Fruit fly (Drosophila melanogaster) whole organism, embryonic: ENCODE measurements around the gene Scr.

Experiments used
- CG10654 ChIP-seq: fragments of 200-800 bp; sonication (Bioruptor generic); optimal IDR thresholded peaks from 2 replicates; lab custom pipeline; 2016; ENCODE audit warnings: missing biosample characterization, missing genetic modification characterization
- CG12071 ChIP-seq: fragments of 200-800 bp; sonication (Bioruptor generic); optimal IDR thresholded peaks from 3 replicates; lab custom pipeline; 2018; ENCODE audit warnings: missing biosample characterization, mild to moderate bottlenecking, missing genetic modification characterization
- CG14667 ChIP-seq: fragments of 200-800 bp; sonication (Bioruptor generic); IDR thresholded peaks from 2 replicates; pipeline ENCODE4 v1.3.6; 2022; ENCODE audit warnings: missing biosample characterization, missing genetic modification characterization
- CG14710 ChIP-seq: fragments of 200-800 bp; sonication (Bioruptor generic); optimal IDR thresholded peaks from 3 replicates; lab custom pipeline; 2019; ENCODE audit warnings: missing biosample characterization, mild to moderate bottlenecking, missing genetic modification characterization, moderate library complexity
- CG14965 ChIP-seq: fragments of 200-800 bp; sonication (Bioruptor generic); optimal IDR thresholded peaks from 2 replicates; lab custom pipeline; 2016; ENCODE audit warnings: missing biosample characterization, missing genetic modification characterization, borderline replicate concordance
- CG15011 ChIP-seq: fragments of 200-800 bp; sonication (Bioruptor generic); optimal IDR thresholded peaks from 3 replicates; lab custom pipeline; 2018; ENCODE audit warnings: missing biosample characterization, mild to moderate bottlenecking, missing genetic modification characterization
- CG15269 ChIP-seq: fragments of 200-800 bp; sonication (Bioruptor generic); optimal IDR thresholded peaks from 2 replicates; lab custom pipeline; 2018; ENCODE audit warnings: missing biosample characterization, mild to moderate bottlenecking, missing genetic modification characterization, moderate library complexity
- CG15696 ChIP-seq: fragments of 200-800 bp; sonication (Bioruptor generic); optimal IDR thresholded peaks from 2 replicates; lab custom pipeline; 2019; ENCODE audit warnings: missing biosample characterization, mild to moderate bottlenecking, missing genetic modification characterization, moderate library complexity
- CG1832 ChIP-seq: fragments of 200-800 bp; sonication (Bioruptor generic); optimal IDR thresholded peaks from 2 replicates; lab custom pipeline; 2017; ENCODE audit warnings: missing biosample characterization, mild to moderate bottlenecking, missing genetic modification characterization, inconsistent platforms
- CG2129 ChIP-seq: fragments of 200-800 bp; sonication (Bioruptor generic); IDR thresholded peaks from 2 replicates; pipeline ENCODE4 v1.3.6; 2022; ENCODE audit warnings: missing biosample characterization, missing genetic modification characterization; ENCODE audit not compliant: partially characterized antibody
- CG2199 ChIP-seq: fragments of 200-800 bp; sonication (Bioruptor generic); IDR thresholded peaks from 3 replicates; pipeline ENCODE4 v1.3.6; 2022; ENCODE audit warnings: missing biosample characterization, missing genetic modification characterization
- CG2678 ChIP-seq: fragments of 200-800 bp; sonication (Bioruptor generic); optimal IDR thresholded peaks from 3 replicates; lab custom pipeline; 2019; ENCODE audit warnings: missing biosample characterization, mild to moderate bottlenecking, missing genetic modification characterization, moderate library complexity
- CG31441 ChIP-seq: fragments of 200-800 bp; sonication (Bioruptor generic); IDR thresholded peaks from 2 replicates; pipeline ENCODE4 v1.3.6; 2022; ENCODE audit warnings: missing biosample characterization, missing genetic modification characterization
- CG32772 ChIP-seq: fragments of 200-800 bp; sonication (Bioruptor generic); IDR thresholded peaks from 2 replicates; pipeline ENCODE4 v1.3.6; 2022; ENCODE audit warnings: missing biosample characterization, missing genetic modification characterization
- CG43689 ChIP-seq: fragments of 200-800 bp; sonication (Bioruptor generic); IDR thresholded peaks from 2 replicates; pipeline ENCODE4 v1.3.6; 2022; ENCODE audit warnings: missing biosample characterization, missing genetic modification characterization
- CG5180 ChIP-seq: fragments of 200-800 bp; sonication (Bioruptor generic); optimal IDR thresholded peaks from 3 replicates; lab custom pipeline; 2017; ENCODE audit warnings: missing biosample characterization, missing genetic modification characterization, mild to moderate bottlenecking, moderate library complexity, missing genetic modification reagents
- CG5245 ChIP-seq: fragments of 200-800 bp; sonication (Bioruptor generic); optimal IDR thresholded peaks from 3 replicates; lab custom pipeline; 2016; ENCODE audit warnings: missing biosample characterization, missing genetic modification characterization
- CG6813 ChIP-seq: fragments of 200-800 bp; sonication (Bioruptor generic); optimal IDR thresholded peaks from 2 replicates; lab custom pipeline; 2017; ENCODE audit warnings: missing biosample characterization, missing genetic modification characterization, mild to moderate bottlenecking, moderate library complexity, missing genetic modification reagents
- CG7271 ChIP-seq: fragments of 200-800 bp; sonication (Bioruptor generic); optimal IDR thresholded peaks from 2 replicates; lab custom pipeline; 2018; ENCODE audit warnings: missing biosample characterization, mild to moderate bottlenecking, missing genetic modification characterization, moderate library complexity
- CG8359 ChIP-seq: fragments of 200-800 bp; sonication (Bioruptor generic); optimal IDR thresholded peaks from 2 replicates; lab custom pipeline; 2017; ENCODE audit warnings: missing biosample characterization, mild to moderate bottlenecking, missing genetic modification characterization, borderline replicate concordance
- CG9876 ChIP-seq: fragments of 200-800 bp; sonication (Bioruptor generic); optimal IDR thresholded peaks from 2 replicates; lab custom pipeline; 2016; ENCODE audit warnings: missing biosample characterization, missing genetic modification characterization
- CoRest ChIP-seq: fragments of 200-800 bp; sonication (Bioruptor generic); optimal IDR thresholded peaks from 3 replicates; lab custom pipeline; 2018; ENCODE audit warnings: missing biosample characterization, mild to moderate bottlenecking, missing genetic modification characterization, moderate library complexity
- Hey ChIP-seq: fragments of 200-800 bp; sonication (Bioruptor generic); optimal IDR thresholded peaks from 3 replicates; lab custom pipeline; 2018; ENCODE audit warnings: missing biosample characterization, mild to moderate bottlenecking, missing genetic modification characterization
- HmgD ChIP-seq: fragments of 200-800 bp; sonication (Bioruptor generic); optimal IDR thresholded peaks from 3 replicates; lab custom pipeline; 2016; ENCODE audit warnings: missing biosample characterization, missing genetic modification characterization
- Hmx ChIP-seq: fragments of 200-800 bp; sonication (Bioruptor generic); optimal IDR thresholded peaks from 2 replicates; lab custom pipeline; 2016; ENCODE audit warnings: missing biosample characterization, missing genetic modification characterization
- Kr ChIP-seq: fragments of 200-800 bp; sonication (Bioruptor generic); optimal IDR thresholded peaks from 2 replicates; lab custom pipeline; 2017; ENCODE audit warnings: missing biosample characterization, mild to moderate bottlenecking, missing genetic modification characterization
- Max ChIP-seq: fragments of 200-800 bp; sonication (Bioruptor generic); optimal IDR thresholded peaks from 2 replicates; lab custom pipeline; 2016; ENCODE audit warnings: missing biosample characterization, mild to moderate bottlenecking, missing genetic modification characterization
- Med ChIP-seq: fragments of 200-800 bp; sonication (Bioruptor generic); peaks from one replicate; lab custom pipeline; 2016; ENCODE audit warnings: missing biosample characterization, missing genetic modification characterization, mild to moderate bottlenecking, inconsistent platforms, moderate library complexity
- NFAT ChIP-seq: fragments of 200-800 bp; sonication (Bioruptor generic); IDR thresholded peaks from 2 replicates; pipeline ENCODE4 v1.3.6; 2022; ENCODE audit warnings: missing biosample characterization, missing genetic modification characterization
- Nf-YB ChIP-seq: fragments of 200-800 bp; sonication (Bioruptor generic); optimal IDR thresholded peaks from 3 replicates; lab custom pipeline; 2019; ENCODE audit warnings: missing biosample characterization, mild to moderate bottlenecking, missing genetic modification characterization, moderate library complexity
- Spps ChIP-seq: fragments of 200-800 bp; sonication (Bioruptor generic); optimal IDR thresholded peaks from 2 replicates; lab custom pipeline; 2018; ENCODE audit warnings: missing biosample characterization, mild to moderate bottlenecking, missing genetic modification characterization
- abd-A ChIP-seq: fragments of 200-800 bp; sonication (Bioruptor generic); optimal IDR thresholded peaks from 3 replicates; lab custom pipeline; 2019; ENCODE audit warnings: missing biosample characterization, mild to moderate bottlenecking, missing genetic modification characterization, moderate library complexity
- ase ChIP-seq: fragments of 200-800 bp; sonication (Bioruptor generic); IDR thresholded peaks from 3 replicates; pipeline ENCODE4 v1.3.6; 2022; ENCODE audit warnings: missing biosample characterization, missing genetic modification characterization
- bbx ChIP-seq: fragments of 200-800 bp; sonication (Bioruptor generic); IDR thresholded peaks from 2 replicates; pipeline ENCODE4 v1.3.6; 2022; ENCODE audit warnings: missing biosample characterization, missing genetic modification characterization; ENCODE audit not compliant: partially characterized antibody
- bcd ChIP-seq: fragments of 200-800 bp; sonication (Bioruptor generic); optimal IDR thresholded peaks from 2 replicates; lab custom pipeline; 2017; ENCODE audit warnings: missing biosample characterization, mild to moderate bottlenecking, missing genetic modification characterization
- croc ChIP-seq: fragments of 200-800 bp; sonication (Bioruptor generic); conservative IDR thresholded peaks from 3 replicates; pipeline ENCODE4 v1.3.6; 2022; ENCODE audit warnings: missing biosample characterization, missing genetic modification characterization
- danr ChIP-seq: fragments of 200-800 bp; sonication (Bioruptor generic); IDR thresholded peaks from 2 replicates; pipeline ENCODE4 v1.3.6; 2022; ENCODE audit warnings: missing biosample characterization, missing genetic modification characterization
- disco-r ChIP-seq: fragments of 200-800 bp; sonication (Bioruptor generic); optimal IDR thresholded peaks from 2 replicates; lab custom pipeline; 2016; ENCODE audit warnings: missing biosample characterization, missing genetic modification characterization
- fu2 ChIP-seq: fragments of 200-800 bp; sonication (Bioruptor generic); optimal IDR thresholded peaks from 2 replicates; lab custom pipeline; 2016; ENCODE audit warnings: missing biosample characterization, missing genetic modification characterization
- maf-S ChIP-seq: fragments of 200-800 bp; sonication (Bioruptor generic); optimal IDR thresholded peaks from 2 replicates; lab custom pipeline; 2016; ENCODE audit warnings: missing biosample characterization, missing genetic modification characterization
- mam ChIP-seq: fragments of 200-800 bp; sonication (Bioruptor generic); optimal IDR thresholded peaks from 3 replicates; lab custom pipeline; 2016; ENCODE audit warnings: missing biosample characterization, missing genetic modification characterization
- nerfin-1 ChIP-seq: fragments of 200-800 bp; sonication (Bioruptor generic); optimal IDR thresholded peaks from 3 replicates; lab custom pipeline; 2019; ENCODE audit warnings: missing biosample characterization, mild to moderate bottlenecking, missing genetic modification characterization, moderate library complexity
- nmo ChIP-seq: fragments of 200-800 bp; sonication (Bioruptor generic); optimal IDR thresholded peaks from 2 replicates; lab custom pipeline; 2018; ENCODE audit warnings: missing biosample characterization, mild to moderate bottlenecking, missing genetic modification characterization, moderate library complexity
- phol ChIP-seq: fragments of 200-800 bp; sonication (Bioruptor generic); optimal IDR thresholded peaks from 3 replicates; lab custom pipeline; 2018; ENCODE audit warnings: missing biosample characterization, mild to moderate bottlenecking, missing genetic modification characterization, moderate library complexity
- pros ChIP-seq: fragments of 200-800 bp; sonication (Bioruptor generic); optimal IDR thresholded peaks from 3 replicates; lab custom pipeline; 2019; ENCODE audit warnings: missing biosample characterization, mild to moderate bottlenecking, missing genetic modification characterization, moderate library complexity
- schlank ChIP-seq: fragments of 200-800 bp; sonication (Bioruptor generic); optimal IDR thresholded peaks from 2 replicates; lab custom pipeline; 2018; ENCODE audit warnings: missing biosample characterization, mild to moderate bottlenecking, missing genetic modification characterization
- slbo ChIP-seq: fragments of 200-800 bp; sonication (Bioruptor generic); IDR thresholded peaks from 2 replicates; pipeline ENCODE4 v1.3.6; 2022; ENCODE audit warnings: missing biosample characterization, missing genetic modification characterization
- tio ChIP-seq: fragments of 200-800 bp; sonication (Bioruptor generic); optimal IDR thresholded peaks from 2 replicates; lab custom pipeline; 2017; ENCODE audit warnings: missing biosample characterization, missing genetic modification characterization, inconsistent platforms
- tll ChIP-seq, 2 experiments: fragments of 200-800 bp in 1 of 2; fragments of >200 bp in 1 of 2; sonication (Bioruptor generic) in 1 of 2; optimal IDR thresholded peaks; 2 replicates each; lab custom pipeline; 2017 to 2019; ENCODE audit warnings: missing biosample characterization in 2 of 2, missing genetic modification characterization in 2 of 2, mild to moderate bottlenecking in 1 of 2, moderate library complexity in 1 of 2
- zen ChIP-seq: fragments of 200-800 bp; sonication (Bioruptor generic); optimal IDR thresholded peaks from 3 replicates; lab custom pipeline; 2018; ENCODE audit warnings: missing biosample characterization, mild to moderate bottlenecking, missing genetic modification characterization, moderate library complexity

The Scr gene

DNA sequence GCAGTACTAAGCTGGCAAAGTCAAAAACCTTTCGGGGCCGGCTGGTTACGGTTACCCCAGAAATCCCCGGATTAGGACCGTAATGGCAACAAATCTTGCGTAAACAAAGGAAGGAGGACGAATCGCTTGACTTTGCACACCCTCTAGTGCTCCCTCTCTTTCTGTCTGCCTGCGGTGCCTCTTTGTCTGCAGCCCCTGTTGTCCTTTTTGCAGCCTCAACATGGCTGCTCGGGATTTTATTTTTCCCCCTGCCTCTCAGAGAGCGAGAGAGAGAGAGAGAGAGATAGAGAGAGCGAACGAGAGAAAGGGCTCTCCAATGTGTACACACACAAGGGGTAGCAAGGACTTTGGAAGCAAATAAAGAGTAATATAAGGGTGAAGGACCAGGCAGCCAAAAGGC is 39.2 kb downstream of the Scr start:
- TF ChIP-seq Med (GFP tag; lab: Kevin White, UChicago), result peak; percentile 56
- TF ChIP-seq CG14667, result no peak
- TF ChIP-seq CG43689 (GFP tag; lab: Robert Waterston, UW), result no peak
- no peak for TF ChIP-seq CG14965 (GFP tag; lab: Kevin White, UChicago)
- TF ChIP-seq CG32772 (GFP tag; lab: Robert Waterston, UW), result no peak
- no peak for TF ChIP-seq Max (GFP tag; lab: Kevin White, UChicago)
- TF ChIP-seq CG1832 (GFP tag; lab: Kevin White, UChicago), result peak; percentile 88
- no peak for TF ChIP-seq CoRest (tag; lab: Kevin White, UChicago)
- no peak for TF ChIP-seq Hmx (GFP tag; lab: Kevin White, UChicago)
- no peak for TF ChIP-seq CG5245 (GFP tag; lab: Kevin White, UChicago)
- TF ChIP-seq slbo, result no peak
- no peak for TF ChIP-seq CG9876
- TF ChIP-seq CG6813 (GFP tag; lab: Kevin White, UChicago), result peak; percentile 22
- TF ChIP-seq tio (GFP tag; lab: Kevin White, UChicago), result no peak
- no peak for TF ChIP-seq disco-r (GFP tag; lab: Kevin White, UChicago)
- no peak for TF ChIP-seq CG8359 (GFP tag; lab: Kevin White, UChicago)
- peak; percentile 31 for TF ChIP-seq HmgD (GFP tag; lab: Kevin White, UChicago)
- TF ChIP-seq CG7271 (tag; lab: Kevin White, UChicago), result no peak
- TF ChIP-seq CG2129 (GFP tag; lab: Robert Waterston, UW), result no peak
- peak; percentile 79 for TF ChIP-seq phol (tag; lab: Kevin White, UChicago)
- TF ChIP-seq CG5180 (GFP tag; lab: Kevin White, UChicago), result no peak
- TF ChIP-seq nerfin-1 (tag; lab: Kevin White, UChicago), result peak; percentile 5
- no peak for TF ChIP-seq fu2 (GFP tag; lab: Kevin White, UChicago)
- TF ChIP-seq bcd, result no peak
- peak; percentile 17 for TF ChIP-seq CG12071 (GFP tag; lab: Kevin White, UChicago)
- no peak for TF ChIP-seq bbx (GFP tag; lab: Robert Waterston, UW)
- no peak for TF ChIP-seq maf-S (GFP tag; lab: Kevin White, UChicago)
- no peak for TF ChIP-seq mam (GFP tag; lab: Kevin White, UChicago)
- TF ChIP-seq Spps (tag; lab: Kevin White, UChicago), result no peak
- TF ChIP-seq abd-A (tag; lab: Kevin White, UChicago), result peak; percentile 69
- TF ChIP-seq croc (GFP tag; lab: Robert Waterston, UW), result no peak
- no peak for TF ChIP-seq CG2678
- peak; percentile 92 for TF ChIP-seq pros (GFP tag; lab: Kevin White, UChicago)
- no peak for TF ChIP-seq danr (GFP tag; lab: Robert Waterston, UW)
- no peak for TF ChIP-seq NFAT (GFP tag; lab: Robert Waterston, UW)
- TF ChIP-seq CG14710 (tag; lab: Kevin White, UChicago), result peak; percentile 92
- no peak for TF ChIP-seq Hey (tag; lab: Kevin White, UChicago)
- TF ChIP-seq CG10654, result no peak
- TF ChIP-seq CG2199, result no peak
- TF ChIP-seq zen (tag; lab: Kevin White, UChicago), result peak; percentile 54
- TF ChIP-seq nmo, result no peak
- TF ChIP-seq Nf-YB (GFP tag; lab: Kevin White, UChicago), result peak; percentile 82
- no peak for TF ChIP-seq CG15269 (tag; lab: Kevin White, UChicago)
- TF ChIP-seq ase, result 0 out of 3 replicates have a peak, but pooled peaks have one; percentile 33
- no peak for TF ChIP-seq CG15011 (GFP tag; lab: Kevin White, UChicago)
- no peak for TF ChIP-seq schlank (tag; lab: Kevin White, UChicago)
- no peak for TF ChIP-seq CG15696
- peak in 1 of 2 experiments; percentile 99 for TF ChIP-seq tll (GFP tag; optimal IDR thresholded peaks at IDR 0.05; lab: Kevin White, UChicago)
- peak; percentile 96 for TF ChIP-seq Kr (GFP tag; lab: Kevin White, UChicago)
- no peak for TF ChIP-seq CG31441 (GFP tag; lab: Robert Waterston, UW)
